Worm (Caenorhabditis elegans) whole organism, young adult: ENCODE measurements around the gene ugt-32.

Experiments used
- B0035.1 ChIP-seq: sonication (generic microtip); optimal IDR thresholded peaks from 2 replicates; lab custom pipeline; 2016; ENCODE audit warnings: missing genetic modification characterization, mild to moderate bottlenecking, missing compliant biosample characterization, missing genotype, missing genetic modification reagents
- B0336.3 ChIP-seq: fragments of 200-800 bp; sonication (Bioruptor generic); IDR thresholded peaks from 2 replicates; pipeline ENCODE4 v1.3.6; 2022; ENCODE audit warnings: missing genetic modification characterization, missing compliant biosample characterization
- F23B12.7 ChIP-seq: sonication (generic microtip); optimal IDR thresholded peaks from 2 replicates; lab custom pipeline; 2017; ENCODE audit warnings: missing genetic modification characterization, mild to moderate bottlenecking, missing compliant biosample characterization, antibody characterized with exemption, moderate library complexity; ENCODE audit not compliant: insufficient read depth
- F37B4.10 ChIP-seq: fragments of 200-800 bp; sonication (Bioruptor generic); IDR thresholded peaks from 2 replicates; pipeline ENCODE4 v1.3.6; 2022; ENCODE audit warnings: missing genetic modification characterization, missing compliant biosample characterization
- K12H6.12 ChIP-seq: fragments of 200-800 bp; sonication (Bioruptor generic); optimal IDR thresholded peaks from 2 replicates; lab custom pipeline; 2018; ENCODE audit warnings: mild to moderate bottlenecking, missing genetic modification characterization, missing compliant biosample characterization
- T26A5.8 ChIP-seq: sonication (generic microtip); optimal IDR thresholded peaks from 2 replicates; lab custom pipeline; 2016; ENCODE audit warnings: missing genetic modification characterization, missing compliant biosample characterization
- Y53F4B.3 ChIP-seq: fragments of 200-800 bp; sonication (Bioruptor generic); IDR thresholded peaks from 2 replicates; pipeline ENCODE4 v1.3.6; 2022; ENCODE audit warnings: missing genetic modification reagents, missing genetic modification characterization, missing compliant biosample characterization
- Y67H2A.10 ChIP-seq: fragments of 200-800 bp; sonication (Bioruptor generic); conservative IDR thresholded peaks from 2 replicates; pipeline ENCODE4 v1.3.6; 2022; ENCODE audit warnings: missing genetic modification reagents, missing genetic modification characterization, missing compliant biosample characterization
- ZK185.1 ChIP-seq: sonication (generic microtip); optimal IDR thresholded peaks from 2 replicates; lab custom pipeline; 2016; ENCODE audit warnings: mild to moderate bottlenecking, missing genetic modification characterization, missing compliant biosample characterization; ENCODE audit not compliant: poor library complexity, severe bottlenecking
- akir-1 ChIP-seq: fragments of 200-800 bp; sonication (Bioruptor generic); optimal IDR thresholded peaks from 2 replicates; lab custom pipeline; 2018; ENCODE audit warnings: mild to moderate bottlenecking, missing genetic modification characterization, moderate library complexity, missing compliant biosample characterization
- aptf-2 ChIP-seq: fragments of 200-800 bp; sonication (Bioruptor generic); conservative IDR thresholded peaks from 2 replicates; pipeline ENCODE4 v1.3.6; 2022; ENCODE audit warnings: missing genetic modification reagents, missing genetic modification characterization, missing compliant biosample characterization
- attf-5 ChIP-seq: fragments of 200-800 bp; sonication (Bioruptor generic); optimal IDR thresholded peaks from 2 replicates; lab custom pipeline; 2018; ENCODE audit warnings: mild to moderate bottlenecking, missing genetic modification characterization, missing compliant biosample characterization
- attf-6 ChIP-seq: fragments of 200-800 bp; sonication (Bioruptor generic); IDR thresholded peaks from 2 replicates; pipeline ENCODE4 v1.3.6; 2022; ENCODE audit warnings: missing genetic modification reagents, missing genetic modification characterization, missing compliant biosample characterization
- ccch-3 ChIP-seq: fragments of 200-800 bp; sonication (Bioruptor generic); optimal IDR thresholded peaks from 2 replicates; lab custom pipeline; 2018; ENCODE audit warnings: mild to moderate bottlenecking, missing genetic modification characterization, missing compliant biosample characterization
- ceh-91 ChIP-seq: fragments of 200-800 bp; sonication (Bioruptor generic); IDR thresholded peaks from 2 replicates; pipeline ENCODE4 v1.3.6; 2022; ENCODE audit warnings: missing genetic modification reagents, missing genetic modification characterization, missing compliant biosample characterization
- dpff-1 ChIP-seq: sonication (generic microtip); optimal IDR thresholded peaks from 2 replicates; lab custom pipeline; 2017; ENCODE audit warnings: mild to moderate bottlenecking, missing genetic modification characterization, missing compliant biosample characterization
- egl-44 ChIP-seq: fragments of 200-800 bp; sonication (Bioruptor generic); IDR thresholded peaks from 2 replicates; pipeline ENCODE4 v1.3.6; 2022; ENCODE audit warnings: missing genetic modification reagents, missing genetic modification characterization, missing compliant biosample characterization
- egrh-3 ChIP-seq: fragments of 200-800 bp; sonication (Bioruptor generic); IDR thresholded peaks from 2 replicates; pipeline ENCODE4 v1.3.6; 2022; ENCODE audit warnings: missing genetic modification reagents, missing genetic modification characterization, missing compliant biosample characterization
- gei-17 ChIP-seq: fragments of 200-800 bp; sonication (Bioruptor generic); optimal IDR thresholded peaks from 2 replicates; lab custom pipeline; 2018; ENCODE audit warnings: mild to moderate bottlenecking, missing genetic modification characterization, missing compliant biosample characterization
- hmg-20 ChIP-seq: fragments of 200-800 bp; sonication (Bioruptor generic); IDR thresholded peaks from 2 replicates; pipeline ENCODE4 v1.3.6; 2022; ENCODE audit warnings: missing genetic modification reagents, missing genetic modification characterization, missing compliant biosample characterization
- lin-26 ChIP-seq: fragments of 200-800 bp; sonication (Bioruptor generic); IDR thresholded peaks from 2 replicates; pipeline ENCODE4 v1.3.6; 2022; ENCODE audit warnings: missing genetic modification reagents, missing genetic modification characterization, missing compliant biosample characterization
- lir-1 ChIP-seq: fragments of 200-800 bp; sonication (Bioruptor generic); conservative IDR thresholded peaks from 2 replicates; pipeline ENCODE4 v1.3.6; 2022; ENCODE audit warnings: missing genetic modification reagents, missing genetic modification characterization, missing compliant biosample characterization
- lsl-1 ChIP-seq: fragments of 200-800 bp; sonication (Bioruptor generic); optimal IDR thresholded peaks from 2 replicates; lab custom pipeline; 2018; ENCODE audit warnings: mild to moderate bottlenecking, missing genetic modification characterization, moderate library complexity, missing compliant biosample characterization
- madf-10 ChIP-seq: sonication (generic microtip); optimal IDR thresholded peaks from 2 replicates; lab custom pipeline; 2016; ENCODE audit warnings: mild to moderate bottlenecking, missing genetic modification characterization, missing compliant biosample characterization
- madf-6 ChIP-seq: fragments of 200-800 bp; sonication (Bioruptor generic); IDR thresholded peaks from 2 replicates; pipeline ENCODE4 v1.3.6; 2022; ENCODE audit warnings: missing genetic modification reagents, missing genetic modification characterization, missing compliant biosample characterization
- mel-28 ChIP-seq: sonication (generic microtip); optimal IDR thresholded peaks from 2 replicates; lab custom pipeline; 2016; ENCODE audit warnings: borderline replicate concordance, mild to moderate bottlenecking, missing genetic modification characterization, missing compliant biosample characterization
- mes-4 ChIP-seq: sonication (generic microtip); optimal IDR thresholded peaks from 2 replicates; lab custom pipeline; 2016; ENCODE audit warnings: missing genotype, missing genetic modification characterization, missing compliant biosample characterization
- mxl-1 ChIP-seq: sonication (generic microtip); optimal IDR thresholded peaks from 2 replicates; lab custom pipeline; 2016; ENCODE audit warnings: missing genetic modification characterization, missing compliant biosample characterization
- nhr-120 ChIP-seq: fragments of 200-800 bp; sonication (Bioruptor generic); IDR thresholded peaks from 2 replicates; pipeline ENCODE4 v1.3.6; 2022; ENCODE audit warnings: missing genetic modification characterization, missing compliant biosample characterization
- nhr-90 ChIP-seq: sonication (generic microtip); optimal IDR thresholded peaks from 2 replicates; lab custom pipeline; 2016; ENCODE audit warnings: missing genotype, mild to moderate bottlenecking, missing genetic modification characterization, missing compliant biosample characterization
- sea-2 ChIP-seq: fragments of 200-800 bp; sonication (Bioruptor generic); IDR thresholded peaks from 2 replicates; pipeline ENCODE4 v1.3.6; 2022; ENCODE audit warnings: missing genetic modification characterization, missing compliant biosample characterization
- snpc-1.3 ChIP-seq: sonication (generic microtip); optimal IDR thresholded peaks from 2 replicates; lab custom pipeline; 2017; ENCODE audit warnings: missing genetic modification characterization, mild to moderate bottlenecking, missing compliant biosample characterization, antibody characterized with exemption, moderate library complexity, missing genotype, missing genetic modification reagents; ENCODE audit not compliant: insufficient read depth
- snpc-4 ChIP-seq, 5 experiments: fragments of 150-350 bp in 1 of 5; sonication (generic microtip) in 4 of 5; optimal IDR thresholded peaks; 2 replicates each; lab custom pipeline; 2014 to 2018; ENCODE audit warnings: missing genetic modification characterization in 5 of 5, missing biosample characterization in 3 of 5, antibody characterized with exemption in 2 of 5, mild to moderate bottlenecking in 2 of 5, missing compliant biosample characterization in 2 of 5, missing genotype in 2 of 5, moderate library complexity in 2 of 5, missing genetic modification reagents in 1 of 5
- tlf-1 ChIP-seq: fragments of 200-800 bp; sonication (Bioruptor generic); optimal IDR thresholded peaks from 2 replicates; lab custom pipeline; 2018; ENCODE audit warnings: mild to moderate bottlenecking, missing genetic modification characterization, missing compliant biosample characterization
- unc-130 ChIP-seq: sonication (generic microtip); optimal IDR thresholded peaks from 2 replicates; lab custom pipeline; 2016; ENCODE audit warnings: missing genetic modification reagents, missing genetic modification characterization, missing compliant biosample characterization
- ztf-18 ChIP-seq: sonication (generic microtip); optimal IDR thresholded peaks from 2 replicates; lab custom pipeline; 2016; ENCODE audit warnings: missing genotype, mild to moderate bottlenecking, missing genetic modification characterization, missing compliant biosample characterization
- ztf-25 ChIP-seq: fragments of 200-800 bp; sonication (Bioruptor generic); IDR thresholded peaks from 2 replicates; pipeline ENCODE4 v1.3.6; 2022; ENCODE audit warnings: missing genetic modification reagents, missing genetic modification characterization, missing compliant biosample characterization
- ztf-26 ChIP-seq: sonication (generic microtip); optimal IDR thresholded peaks from 2 replicates; lab custom pipeline; 2017; ENCODE audit warnings: missing genetic modification characterization, missing compliant biosample characterization
- ztf-28 ChIP-seq: fragments of 200-800 bp; sonication (Bioruptor generic); IDR thresholded peaks from 2 replicates; pipeline ENCODE4 v1.3.6; 2022; ENCODE audit warnings: missing genetic modification reagents, missing genetic modification characterization, missing compliant biosample characterization
- ztf-6 ChIP-seq: fragments of 200-800 bp; sonication (Bioruptor generic); IDR thresholded peaks from 2 replicates; pipeline ENCODE4 v1.3.6; 2022; ENCODE audit warnings: missing genetic modification reagents, missing genetic modification characterization, missing compliant biosample characterization

The ugt-32 gene

DNA sequence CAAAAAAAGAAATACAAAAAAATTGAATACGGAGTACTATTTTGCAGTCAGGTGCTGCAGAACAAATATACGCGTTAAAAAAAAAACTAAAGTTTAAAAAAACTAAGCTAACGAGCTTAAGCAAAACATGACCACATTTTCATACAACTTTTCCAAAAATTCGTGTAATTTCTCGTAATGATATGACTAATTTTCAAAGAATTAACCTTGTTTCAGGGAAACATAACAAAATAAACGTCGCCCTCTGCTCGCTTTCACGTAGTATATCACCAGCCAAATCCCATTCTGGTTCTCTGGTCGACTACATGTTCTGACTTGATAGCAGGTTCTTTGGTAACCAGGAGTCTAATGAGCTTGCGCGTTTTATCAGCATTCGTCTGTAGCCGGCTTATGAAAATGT lies 26.6 kb upstream of the ugt-32 start:
- TF ChIP-seq ztf-26, result no peak
- no peak for TF ChIP-seq hmg-20 (GFP tag; lab: Robert Waterston, UW)
- no peak for TF ChIP-seq F37B4.10 (GFP tag; lab: Robert Waterston, UW)
- TF ChIP-seq ccch-3 (GFP tag; lab: Kevin White, UChicago), result no peak
- no peak for TF ChIP-seq madf-6 (GFP tag; lab: Robert Waterston, UW)
- TF ChIP-seq mxl-1 (tag; lab: Kevin White, UChicago), result no peak
- no peak for TF ChIP-seq sea-2
- no peak for TF ChIP-seq snpc-4 (GFP tag; optimal IDR thresholded peaks at IDR 0.05; lab: Kevin White, UChicago)
- TF ChIP-seq snpc-4 (tag; optimal IDR thresholded peaks at IDR 0.05; lab: Kevin White, UChicago), result no peak
- TF ChIP-seq lin-26 (GFP tag; lab: Robert Waterston, UW), result no peak
- TF ChIP-seq ZK185.1 (tag; lab: Kevin White, UChicago), result no peak
- TF ChIP-seq unc-130 (GFP tag; lab: Kevin White, UChicago), result no peak
- no peak for TF ChIP-seq egrh-3
- TF ChIP-seq egl-44, result no peak
- no peak for TF ChIP-seq B0336.3 (GFP tag; lab: Robert Waterston, UW)
- no peak for TF ChIP-seq gei-17 (GFP tag; lab: Kevin White, UChicago)
- TF ChIP-seq T26A5.8 (tag; lab: Kevin White, UChicago), result no peak
- TF ChIP-seq snpc-1.3 (tag; lab: Kevin White, UChicago), result no peak
- TF ChIP-seq mes-4 (tag; lab: Kevin White, UChicago), result no peak
- no peak for TF ChIP-seq nhr-120 (GFP tag; lab: Robert Waterston, UW)
- no peak for TF ChIP-seq dpff-1 (tag; lab: Kevin White, UChicago)
- TF ChIP-seq, all 124 proteins: peak for 0

DNA sequence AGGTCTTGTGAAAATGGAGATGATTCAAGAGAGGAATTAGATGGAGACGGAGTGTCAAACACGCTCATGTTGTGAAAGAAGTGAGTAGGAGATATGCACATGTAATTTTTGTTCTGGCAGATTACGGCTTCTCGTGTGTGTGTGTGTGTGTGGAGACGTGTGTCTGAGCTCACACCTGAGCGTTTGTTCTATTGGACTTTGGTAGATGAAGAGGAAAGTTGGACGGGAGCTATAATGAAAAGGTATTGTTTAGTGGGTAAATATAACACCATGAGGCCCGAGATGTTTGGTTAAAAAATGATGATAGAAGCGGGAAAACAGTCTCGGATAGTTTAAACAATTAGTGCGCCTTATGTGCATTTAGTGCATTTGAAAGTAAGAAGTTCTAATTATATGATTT lies 25.1 kb upstream of the ugt-32 start, which contains the start of gene nhr-157:
Gene nhr-157 (minus strand): TSS at position 101 of the 400 bp plus-strand sequence.
- TF ChIP-seq Y53F4B.3 (GFP tag; lab: Robert Waterston, UW) (no peak), ztf-6 (GFP tag; lab: Robert Waterston, UW) (no peak), aptf-2 (GFP tag; lab: Robert Waterston, UW) (no peak), ztf-28 (GFP tag; lab: Robert Waterston, UW) (no peak), B0336.3 (GFP tag; lab: Robert Waterston, UW) (no peak), ceh-91 (GFP tag; lab: Robert Waterston, UW) (no peak), lir-1 (no peak), nhr-90 (tag; lab: Kevin White, UChicago) (no peak), B0035.1 (tag; lab: Kevin White, UChicago) (no peak), ztf-18 (tag; lab: Kevin White, UChicago) (no peak), tlf-1 (GFP tag; lab: Kevin White, UChicago) (no peak)
- TF ChIP-seq, all 124 proteins: peak for 0

DNA sequence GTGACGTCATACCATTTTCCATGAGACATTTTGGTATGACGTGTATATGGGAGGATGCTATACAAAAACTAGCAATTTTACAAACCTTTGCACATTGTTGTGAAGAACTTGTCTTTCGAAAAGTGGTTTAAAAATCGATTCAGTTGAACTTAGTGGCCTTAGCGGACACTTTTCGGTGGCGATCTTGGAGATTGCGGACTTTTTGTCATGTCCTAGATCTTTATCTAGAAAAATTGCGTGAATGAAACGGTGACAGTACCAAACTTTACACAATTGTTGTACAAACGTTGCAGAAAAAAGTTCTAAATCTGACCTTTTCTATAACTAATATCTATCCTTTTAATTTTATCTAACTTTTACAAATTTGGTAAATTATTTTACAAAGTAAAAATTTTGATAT lies 21.5 kb upstream of the ugt-32 start:
- TF ChIP-seq akir-1 (no peak), K12H6.12 (tag; lab: Kevin White, UChicago) (no peak), Y67H2A.10 (GFP tag; lab: Robert Waterston, UW) (no peak), F23B12.7 (tag; lab: Kevin White, UChicago) (no peak), attf-6 (GFP tag; lab: Robert Waterston, UW) (no peak), lsl-1 (GFP tag; lab: Kevin White, UChicago) (no peak), F37B4.10 (GFP tag; lab: Robert Waterston, UW) (no peak), attf-5 (GFP tag; lab: Kevin White, UChicago) (no peak), mel-28 (no peak), madf-10 (tag; lab: Kevin White, UChicago) (no peak), ztf-25 (GFP tag; lab: Robert Waterston, UW) (no peak)
